Worm (Caenorhabditis elegans) whole organism, late embryonic: ENCODE results near the gene slfl-4.
"Not testable (repeated sequence)": the region's sequence is repeated elsewhere in the genome, so short reads cannot be mapped to it uniquely, and the experiment has no call there.

Experiments used
- ama-1 ChIP-seq: fragments of 150-350 bp; optimal IDR thresholded peaks from 2 replicates; lab custom pipeline; 2014
- ceh-22 ChIP-seq: sonication (generic microtip); optimal IDR thresholded peaks from 2 replicates; lab custom pipeline; 2017; ENCODE audit warnings: missing biosample characterization, missing genetic modification characterization
- dve-1 ChIP-seq: sonication (generic microtip); optimal IDR thresholded peaks from 2 replicates; lab custom pipeline; 2017; ENCODE audit warnings: antibody characterized with exemption, mild to moderate bottlenecking, missing genetic modification characterization, missing compliant biosample characterization
- fkh-10 ChIP-seq: fragments of 150-350 bp; optimal IDR thresholded peaks from 2 replicates; lab custom pipeline; 2014; ENCODE audit warnings: missing biosample characterization, missing genetic modification reagents, missing genetic modification characterization
- fkh-6 ChIP-seq: sonication (generic microtip); optimal IDR thresholded peaks from 2 replicates; lab custom pipeline; 2016; ENCODE audit warnings: missing genetic modification characterization, missing compliant biosample characterization
- hlh-13 ChIP-seq: fragments of 200-800 bp; sonication (Bioruptor generic); optimal IDR thresholded peaks from 2 replicates; lab custom pipeline; 2018; ENCODE audit warnings: mild to moderate bottlenecking, missing genetic modification characterization, missing compliant biosample characterization
- madf-2 ChIP-seq: sonication (generic microtip); optimal IDR thresholded peaks from 2 replicates; lab custom pipeline; 2017; ENCODE audit warnings: missing genetic modification characterization, missing compliant biosample characterization
- pha-4 ChIP-seq: fragments of 150-350 bp; optimal IDR thresholded peaks from 2 replicates; lab custom pipeline; 2018; ENCODE audit warnings: missing biosample characterization, missing genetic modification reagents, missing genetic modification characterization
- pqm-1 ChIP-seq: sonication (generic microtip); optimal IDR thresholded peaks from 2 replicates; lab custom pipeline; 2016; ENCODE audit warnings: missing genetic modification characterization, missing compliant biosample characterization
- sox-4 ChIP-seq: sonication (generic microtip); optimal IDR thresholded peaks from 2 replicates; lab custom pipeline; 2017; ENCODE audit warnings: mild to moderate bottlenecking, missing genetic modification characterization, inconsistent platforms, missing compliant biosample characterization
- tbx-2 ChIP-seq: sonication (generic microtip); optimal IDR thresholded peaks from 2 replicates; lab custom pipeline; 2016; ENCODE audit warnings: missing genetic modification characterization, missing compliant biosample characterization
- unc-42 ChIP-seq: sonication (generic microtip); optimal IDR thresholded peaks from 2 replicates; lab custom pipeline; 2016; ENCODE audit warnings: missing genotype, missing genetic modification characterization, missing compliant biosample characterization

DNA sequence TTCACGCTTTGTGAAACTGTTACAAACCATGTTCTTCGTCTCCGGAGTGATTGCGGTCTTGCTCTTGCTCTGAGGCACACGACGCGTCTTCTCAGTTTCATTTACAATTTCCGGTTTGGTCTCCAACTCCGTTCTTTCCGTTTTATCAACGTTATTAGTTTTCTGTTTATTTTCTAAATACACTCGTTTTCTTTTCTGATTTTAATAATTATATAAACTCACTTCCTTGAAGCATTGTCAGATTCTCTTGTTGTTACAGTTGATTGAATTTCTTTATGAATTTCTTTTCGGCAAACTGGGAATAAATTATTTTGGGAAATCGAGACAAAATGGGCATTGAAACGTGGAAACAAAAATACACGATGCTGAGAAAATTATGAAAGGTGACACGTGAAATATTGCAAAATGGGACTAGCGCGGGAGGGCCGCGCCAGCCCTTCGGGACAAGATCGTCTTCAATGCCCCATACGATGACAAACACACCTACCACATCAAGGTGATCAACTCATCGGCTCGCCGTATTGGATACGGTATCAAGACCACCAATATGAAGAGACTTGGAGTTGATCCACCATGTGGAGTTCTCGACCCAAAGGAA lies 33.8 kb downstream of the slfl-4 start, which contains the start of the genes ZK354.9 and msp-58:
- TF ChIP-seq pqm-1 (tag; lab: Kevin White, UChicago); dve-1 (tag; lab: Kevin White, UChicago); ceh-22 (tag; lab: Kevin White, UChicago); fkh-6 (tag; lab: Kevin White, UChicago); madf-2 (tag; lab: Kevin White, UChicago); pha-4 (tag; lab: Kevin White, UChicago); ama-1 (lab: Kevin White, UChicago); tbx-2; unc-42; hlh-13 (GFP tag; lab: Kevin White, UChicago); sox-4 (tag; lab: Kevin White, UChicago); fkh-10 (GFP tag; lab: Kevin White, UChicago): not testable (repeated sequence)
